Fruit fly (Drosophila melanogaster) whole organism, pupa: ENCODE measurements around the gene CG1983.

Source experiments
- CG12605 ChIP-seq: fragments of 200-800 bp; sonication (Bioruptor generic); IDR thresholded peaks from 2 replicates; pipeline ENCODE4 v1.3.6; 2022; ENCODE audit warnings: missing biosample characterization, missing genetic modification characterization
- CG17806 ChIP-seq: fragments of 200-800 bp; sonication (Bioruptor generic); optimal IDR thresholded peaks from 2 replicates; lab custom pipeline; 2018; ENCODE audit warnings: missing biosample characterization, mild to moderate bottlenecking, missing genetic modification characterization, moderate library complexity
- CG34367 ChIP-seq: fragments of 200-800 bp; sonication (Bioruptor generic); optimal IDR thresholded peaks from 2 replicates; lab custom pipeline; 2018; ENCODE audit warnings: missing biosample characterization, mild to moderate bottlenecking, missing genetic modification characterization
- CG4496 ChIP-seq: fragments of 200-800 bp; sonication (Bioruptor generic); IDR thresholded peaks from 3 replicates; pipeline ENCODE4 v1.3.6; 2022; ENCODE audit warnings: missing biosample characterization, missing genetic modification characterization
- CG8159 ChIP-seq: fragments of 200-800 bp; sonication (Bioruptor generic); optimal IDR thresholded peaks from 3 replicates; lab custom pipeline; 2018; ENCODE audit warnings: missing biosample characterization, mild to moderate bottlenecking, missing genetic modification characterization, moderate library complexity
- CG9948 ChIP-seq: fragments of 200-800 bp; sonication (Bioruptor generic); optimal IDR thresholded peaks from 2 replicates; lab custom pipeline; 2018; ENCODE audit warnings: missing biosample characterization, mild to moderate bottlenecking, missing genetic modification characterization, moderate library complexity
- D1 ChIP-seq: fragments of 200-800 bp; sonication (Bioruptor generic); optimal IDR thresholded peaks from 2 replicates; lab custom pipeline; 2018; ENCODE audit warnings: missing biosample characterization, mild to moderate bottlenecking, missing genetic modification characterization, moderate library complexity
- EcR ChIP-seq: fragments of 200-800 bp; sonication (Bioruptor generic); optimal IDR thresholded peaks from 3 replicates; lab custom pipeline; 2019; ENCODE audit warnings: missing biosample characterization, missing genetic modification characterization, mild to moderate bottlenecking, moderate library complexity, missing genetic modification reagents
- Pif1B ChIP-seq: fragments of 200-800 bp; sonication (Bioruptor generic); optimal IDR thresholded peaks from 3 replicates; lab custom pipeline; 2016; ENCODE audit warnings: missing biosample characterization, missing genetic modification characterization
- Snoo ChIP-seq: fragments of 200-800 bp; sonication (Bioruptor generic); optimal IDR thresholded peaks from 3 replicates; lab custom pipeline; 2017; ENCODE audit warnings: missing biosample characterization, mild to moderate bottlenecking, missing genetic modification characterization, inconsistent platforms
- gl ChIP-seq: fragments of 200-800 bp; sonication (Bioruptor generic); optimal IDR thresholded peaks from 2 replicates; lab custom pipeline; 2018; ENCODE audit warnings: missing biosample characterization, mild to moderate bottlenecking, missing genetic modification characterization

dm6 chr3R:30179934-30180333 is 2.4 kb upstream of the CG1983 start, which contains the start of gene Bet5:
- TF ChIP-seq D1 (tag; lab: Kevin White, UChicago) (no peak), EcR (GFP tag; lab: Kevin White, UChicago) (no peak), Pif1B (GFP tag; lab: Kevin White, UChicago) (no peak), CG17806 (tag; lab: Kevin White, UChicago) (no peak), CG9948 (no peak), Snoo (no peak), CG34367 (tag; lab: Kevin White, UChicago) (no peak), gl (tag; lab: Kevin White, UChicago) (no peak), CG8159 (tag; lab: Kevin White, UChicago) (no peak), CG12605 (GFP tag; lab: Robert Waterston, UW) (no peak), CG4496 (GFP tag; lab: Robert Waterston, UW) (no peak)
